Worm (Caenorhabditis elegans) whole organism, young adult: ENCODE measurements around the gene spp-21.

Experiments
- F10E7.11 ChIP-seq: sonication (generic microtip); optimal IDR thresholded peaks from 2 replicates; lab custom pipeline; 2017; ENCODE audit warnings: mild to moderate bottlenecking, missing genetic modification characterization, moderate library complexity, missing compliant biosample characterization
- ZK185.1 ChIP-seq: sonication (generic microtip); optimal IDR thresholded peaks from 2 replicates; lab custom pipeline; 2016; ENCODE audit warnings: mild to moderate bottlenecking, missing genetic modification characterization, missing compliant biosample characterization; ENCODE audit not compliant: poor library complexity, severe bottlenecking
- aptf-3 ChIP-seq: fragments of 200-800 bp; sonication (Bioruptor generic); IDR thresholded peaks from 2 replicates; pipeline ENCODE4 v1.3.6; 2022; ENCODE audit warnings: missing genetic modification characterization, missing compliant biosample characterization
- dpl-1 ChIP-seq: fragments of 150-350 bp; optimal IDR thresholded peaks from 2 replicates; lab custom pipeline; 2014; ENCODE audit warnings: missing biosample characterization, missing genetic modification reagents, missing genetic modification characterization
- lag-1 ChIP-seq: fragments of 200-800 bp; sonication (Bioruptor generic); IDR thresholded peaks from 2 replicates; pipeline ENCODE4 v1.3.6; 2022; ENCODE audit warnings: missing genetic modification reagents, missing genetic modification characterization, missing compliant biosample characterization
- let-526 ChIP-seq: fragments of 200-800 bp; sonication (Bioruptor generic); IDR thresholded peaks from 2 replicates; pipeline ENCODE4 v1.3.6; 2022; ENCODE audit warnings: missing genetic modification reagents, missing genetic modification characterization, missing compliant biosample characterization
- lsy-27 ChIP-seq: sonication (generic microtip); optimal IDR thresholded peaks from 2 replicates; lab custom pipeline; 2017; ENCODE audit warnings: missing genetic modification characterization, mild to moderate bottlenecking, missing compliant biosample characterization, antibody characterized with exemption, missing genotype, borderline replicate concordance; ENCODE audit not compliant: insufficient read depth
- mxl-1 ChIP-seq: sonication (generic microtip); optimal IDR thresholded peaks from 2 replicates; lab custom pipeline; 2016; ENCODE audit warnings: missing genetic modification characterization, missing compliant biosample characterization
- pha-4 ChIP-seq: fragments of 150-350 bp; sonication (generic microtip); optimal IDR thresholded peaks from 2 replicates; lab custom pipeline; 2014; ENCODE audit warnings: missing biosample characterization, missing genetic modification reagents, missing genetic modification characterization
- sea-2 ChIP-seq: fragments of 200-800 bp; sonication (Bioruptor generic); IDR thresholded peaks from 2 replicates; pipeline ENCODE4 v1.3.6; 2022; ENCODE audit warnings: missing genetic modification characterization, missing compliant biosample characterization
- unc-130 ChIP-seq: sonication (generic microtip); optimal IDR thresholded peaks from 2 replicates; lab custom pipeline; 2016; ENCODE audit warnings: missing genetic modification reagents, missing genetic modification characterization, missing compliant biosample characterization

DNA sequence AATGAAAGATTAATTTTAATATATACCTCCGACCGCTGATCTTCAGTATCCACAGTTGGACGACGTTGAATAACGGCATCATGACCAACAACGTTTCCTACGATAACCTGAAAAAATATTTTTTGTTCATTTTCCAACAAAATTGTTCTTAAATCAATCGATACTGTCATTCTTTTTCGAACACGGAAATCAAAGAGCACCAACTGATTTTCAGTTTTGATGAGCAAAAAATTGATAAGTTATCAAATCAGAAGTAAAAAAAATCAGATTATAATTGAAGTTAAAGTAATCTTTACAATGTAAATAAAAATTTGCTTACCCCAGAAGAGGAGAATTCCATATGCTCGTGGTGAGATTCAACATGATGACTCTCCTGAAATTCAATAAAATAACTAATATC, 28.5 kb downstream of the spp-21 start:
- no peak for TF ChIP-seq pha-4 (tag; lab: Kevin White, UChicago)
- TF ChIP-seq aptf-3 (GFP tag; lab: Robert Waterston, UW) = no peak
- TF ChIP-seq F10E7.11 (tag; lab: Kevin White, UChicago) = no peak
- TF ChIP-seq unc-130 (GFP tag; lab: Kevin White, UChicago) = no peak
- TF ChIP-seq dpl-1 (GFP tag; lab: Kevin White, UChicago) = no peak
- no peak for TF ChIP-seq sea-2 (GFP tag; lab: Robert Waterston, UW)
- no peak for TF ChIP-seq ZK185.1
- TF ChIP-seq mxl-1 (tag; lab: Kevin White, UChicago) = no peak
- no peak for TF ChIP-seq let-526 (GFP tag; lab: Robert Waterston, UW)
- no peak for TF ChIP-seq lsy-27 (tag; lab: Kevin White, UChicago)
- TF ChIP-seq lag-1 (GFP tag; lab: Robert Waterston, UW) = no peak
